Fruit fly (Drosophila melanogaster): ENCODE measurements around the gene Ufsp2.

dm6 chr3L:15595980-15596379, 19.6 kb downstream of the Ufsp2 start:
- no peak for TF ChIP-seq CTCF (optimal IDR thresholded peaks at IDR 0.05)
- TF ChIP-seq CG8478 (optimal IDR thresholded peaks at IDR 0.05): no peak

Measured in S2 (cell line).